Worm (Caenorhabditis elegans): Measurements from ENCODE around the gene F45E6.1.

F45E6.1 gene

DNA sequence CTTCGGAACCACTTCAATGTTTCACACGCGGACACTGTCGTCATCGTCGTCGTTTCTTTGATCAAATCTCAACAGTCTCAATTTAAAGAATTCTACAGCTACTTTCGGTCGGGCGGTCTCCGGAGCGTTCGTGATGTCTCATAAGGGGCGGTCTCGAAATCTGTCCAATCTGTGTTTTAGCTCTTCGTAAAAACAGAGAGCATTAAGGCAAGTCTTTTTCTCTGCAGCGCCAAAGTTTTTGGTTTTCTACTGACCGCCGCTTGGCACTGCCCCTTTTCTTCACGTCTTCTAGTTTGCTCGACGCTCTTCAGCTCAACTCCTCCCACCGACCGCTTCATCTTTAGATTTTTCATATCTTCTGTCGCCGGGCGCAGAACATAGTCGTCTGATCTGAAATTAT lies 15.2 kb upstream of the F45E6.1 start, which contains the start of gene lips-1:
Gene lips-1, plus strand, starts transcription at position 301 of the 400 bp plus-strand sequence.
- no peak for TF ChIP-seq lin-11 (tag; optimal IDR thresholded peaks at IDR 0.05)
- no peak for TF ChIP-seq sma-9 (GFP tag; optimal IDR thresholded peaks at IDR 0.05)
- no peak for TF ChIP-seq sma-9 (tag; optimal IDR thresholded peaks at IDR 0.05)
- no peak for TF ChIP-seq ztf-1 (GFP tag; conservative IDR thresholded peaks at IDR 0.05)
- no peak for TF ChIP-seq ztf-11 (tag; optimal IDR thresholded peaks at IDR 0.05)
- no peak for TF ChIP-seq mab-5 (tag; optimal IDR thresholded peaks at IDR 0.05)
- TF ChIP-seq nhr-77 (tag; optimal IDR thresholded peaks at IDR 0.05) = no peak
- TF ChIP-seq blmp-1 (tag; optimal IDR thresholded peaks at IDR 0.05; ENCODE audit: insufficient read depth) = no peak
- no peak for TF ChIP-seq C34F6.9 (tag; optimal IDR thresholded peaks at IDR 0.05)
- no peak for TF ChIP-seq elt-1 (tag; optimal IDR thresholded peaks at IDR 0.05)
- no peak for TF ChIP-seq lin-39 (tag; optimal IDR thresholded peaks at IDR 0.05)
- TF ChIP-seq gmeb-1 (tag; optimal IDR thresholded peaks at IDR 0.05) = no peak
- TF ChIP-seq peb-1 (tag; optimal IDR thresholded peaks at IDR 0.05) = no peak
- TF ChIP-seq fos-1 (tag; optimal IDR thresholded peaks at IDR 0.05) = no peak
- TF ChIP-seq unc-39 (tag; optimal IDR thresholded peaks at IDR 0.05) = no peak
- TF ChIP-seq nhr-25 (tag; optimal IDR thresholded peaks at IDR 0.05) = no peak
- no peak for TF ChIP-seq lsy-2 (tag; optimal IDR thresholded peaks at IDR 0.05)
- TF ChIP-seq elt-3 (tag; optimal IDR thresholded peaks at IDR 0.05) = no peak

DNA sequence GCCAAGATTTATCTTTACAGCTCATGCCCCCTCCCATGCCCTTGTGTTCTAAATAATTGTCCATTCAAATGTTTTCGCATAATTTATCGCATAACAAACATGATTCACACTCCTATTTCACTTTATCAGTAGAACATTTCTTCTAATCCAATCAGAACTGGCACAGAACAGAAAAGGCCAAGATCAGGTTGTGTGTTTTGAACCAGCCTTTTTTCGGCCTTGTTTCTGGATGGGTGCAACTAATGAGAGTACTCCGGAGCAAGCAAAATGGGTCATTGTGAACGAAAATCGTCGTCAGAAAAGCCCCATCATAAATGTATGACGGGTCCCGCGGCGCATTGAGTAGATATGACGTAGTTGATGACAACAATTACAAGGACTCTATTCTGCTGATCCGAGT lies 13.9 kb upstream of the F45E6.1 start:
- no peak for TF ChIP-seq ama-1 (optimal IDR thresholded peaks at IDR 0.05)
- TF ChIP-seq sem-4 (tag; optimal IDR thresholded peaks at IDR 0.05) = no peak
- no peak for TF ChIP-seq lsy-2 (tag; optimal IDR thresholded peaks at IDR 0.05)
- no peak for TF ChIP-seq mbf-1 (tag; optimal IDR thresholded peaks at IDR 0.05)
- no peak for TF ChIP-seq alr-1 (tag; optimal IDR thresholded peaks at IDR 0.05)
- no peak for TF ChIP-seq elt-3 (tag; optimal IDR thresholded peaks at IDR 0.05)

DNA sequence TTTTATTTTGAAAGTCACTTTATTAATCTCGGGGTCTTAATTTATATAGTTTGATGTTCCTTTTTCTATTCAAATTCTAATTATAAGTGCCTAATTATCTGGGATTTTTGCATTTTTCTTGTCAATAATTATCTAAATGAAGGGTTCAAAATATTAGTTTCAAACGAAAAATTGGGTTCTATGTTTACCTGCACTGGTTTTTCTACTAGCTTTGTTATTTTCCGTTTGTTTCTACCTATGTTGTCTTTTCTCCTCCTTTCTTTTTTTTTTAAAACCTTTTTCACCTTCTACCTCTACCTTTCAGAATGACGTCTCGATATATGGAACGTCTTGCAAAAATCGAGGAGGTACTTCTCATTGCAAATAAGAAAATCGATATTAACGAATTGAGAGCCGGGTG lies 7.5 kb upstream of the F45E6.1 start, which contains the start of gene tbc-13:
Gene tbc-13, plus strand, starts transcription at position 301 of the 400 bp plus-strand sequence.
- TF ChIP-seq crh-2 (tag; optimal IDR thresholded peaks at IDR 0.05) (no peak), ceh-82 (tag; optimal IDR thresholded peaks at IDR 0.05) (no peak), nhr-77 (tag; optimal IDR thresholded peaks at IDR 0.05) (no peak), fos-1 (tag; optimal IDR thresholded peaks at IDR 0.05) (no peak), unc-39 (tag; optimal IDR thresholded peaks at IDR 0.05) (no peak)

ce11 chrX:12484078-12484477 lies 6.8 kb upstream of the F45E6.1 start:
- TF ChIP-seq F13H6.1 (tag; optimal IDR thresholded peaks at IDR 0.05) = no peak
- TF ChIP-seq R02D3.7 (tag; optimal IDR thresholded peaks at IDR 0.05) = no peak
- no peak for TF ChIP-seq egl-27 (tag; optimal IDR thresholded peaks at IDR 0.05)
- no peak for TF ChIP-seq nhr-129 (tag; optimal IDR thresholded peaks at IDR 0.05)
- no peak for TF ChIP-seq nhr-11 (tag; optimal IDR thresholded peaks at IDR 0.05)
- TF ChIP-seq lin-13 (GFP tag; optimal IDR thresholded peaks at IDR 0.05) = no peak
- TF ChIP-seq mab-5 (tag; optimal IDR thresholded peaks at IDR 0.05) = no peak
- TF ChIP-seq elt-1 (tag; optimal IDR thresholded peaks at IDR 0.05) = no peak
- no peak for TF ChIP-seq unc-62 (GFP tag; optimal IDR thresholded peaks at IDR 0.05)
- no peak for TF ChIP-seq crh-2 (tag; optimal IDR thresholded peaks at IDR 0.05)
- no peak for TF ChIP-seq unc-39 (tag; optimal IDR thresholded peaks at IDR 0.05)
- no peak for TF ChIP-seq mbf-1 (tag; optimal IDR thresholded peaks at IDR 0.05)

ce11 chrX:12480447-12480998 lies 3.3 kb upstream of the F45E6.1 start, which contains the start of gene atf-6:
Gene atf-6 (plus strand): TSS chrX:12480948.
- no peak for TF ChIP-seq ztf-11 (tag; optimal IDR thresholded peaks at IDR 0.05)
- peak; percentile 95 for TF ChIP-seq F13H6.1 (tag; optimal IDR thresholded peaks at IDR 0.05)
- no peak for TF ChIP-seq ama-1 (optimal IDR thresholded peaks at IDR 0.05)
- peak; percentile 52 for TF ChIP-seq ceh-82 (tag; optimal IDR thresholded peaks at IDR 0.05)
- peak; percentile 83 for TF ChIP-seq C34F6.9 (tag; optimal IDR thresholded peaks at IDR 0.05)
- peak; percentile 71 for TF ChIP-seq gmeb-1 (tag; optimal IDR thresholded peaks at IDR 0.05)
- TF ChIP-seq nhr-6 (tag; optimal IDR thresholded peaks at IDR 0.05) = peak; percentile 31
- TF ChIP-seq lin-39 (tag; optimal IDR thresholded peaks at IDR 0.05) = no peak
- no peak for TF ChIP-seq dmd-4 (tag; optimal IDR thresholded peaks at IDR 0.05)
- TF ChIP-seq mdl-1 (tag; optimal IDR thresholded peaks at IDR 0.05) = peak; percentile 29 to 79
- peak; percentile 61 for TF ChIP-seq lin-11 (tag; optimal IDR thresholded peaks at IDR 0.05)
- TF ChIP-seq nhr-10 (tag; optimal IDR thresholded peaks at IDR 0.05) = no peak
- peak; percentile 52 for TF ChIP-seq ztf-4 (tag; optimal IDR thresholded peaks at IDR 0.05)
- peak; percentile 41 for TF ChIP-seq blmp-1 (tag; optimal IDR thresholded peaks at IDR 0.05; ENCODE audit: insufficient read depth)
- peak; percentile 73 for TF ChIP-seq nhr-21 (tag; optimal IDR thresholded peaks at IDR 0.05)
- no peak for TF ChIP-seq alr-1 (tag; optimal IDR thresholded peaks at IDR 0.05)
- TF ChIP-seq fos-1 (tag; optimal IDR thresholded peaks at IDR 0.05) = peak; percentile 72
- no peak for TF ChIP-seq nhr-11 (tag; optimal IDR thresholded peaks at IDR 0.05)
- TF ChIP-seq mab-5 (tag; optimal IDR thresholded peaks at IDR 0.05) = peak; percentile 85
- TF ChIP-seq crh-2 (tag; optimal IDR thresholded peaks at IDR 0.05) = peak; percentile 84
- peak; percentile 85 for TF ChIP-seq lin-13 (GFP tag; optimal IDR thresholded peaks at IDR 0.05)
- TF ChIP-seq zag-1 (tag; optimal IDR thresholded peaks at IDR 0.05) = peak; percentile 90
- no peak for TF ChIP-seq elt-1 (tag; optimal IDR thresholded peaks at IDR 0.05)
- TF ChIP-seq nhr-129 (tag; optimal IDR thresholded peaks at IDR 0.05) = peak; percentile 86
- TF ChIP-seq snpc-4 (tag; optimal IDR thresholded peaks at IDR 0.05) = peak; percentile 37
- TF ChIP-seq elt-3 (tag; optimal IDR thresholded peaks at IDR 0.05) = no peak
- TF ChIP-seq sem-4 (tag; optimal IDR thresholded peaks at IDR 0.05) = peak; percentile 77
- no peak for TF ChIP-seq ZK546.5 (tag; optimal IDR thresholded peaks at IDR 0.05)
- TF ChIP-seq nhr-12 (tag; optimal IDR thresholded peaks at IDR 0.05) = no peak
- peak; percentile 67 for TF ChIP-seq peb-1 (tag; optimal IDR thresholded peaks at IDR 0.05)
- TF ChIP-seq nhr-77 (tag; optimal IDR thresholded peaks at IDR 0.05) = no peak
- TF ChIP-seq unc-55 (GFP tag; optimal IDR thresholded peaks at IDR 0.05) = peak; percentile 76
- TF ChIP-seq lsy-2 (tag; optimal IDR thresholded peaks at IDR 0.05) = peak in 1 of 2 experiments; percentile 77

Measured in whole organism, L2 larva.